Fruit fly (Drosophila melanogaster) Kc167 (cell line): ENCODE results near the gene GC2.

Experiments used
- Myc ChIP-seq: fragments of >200 bp; optimal IDR thresholded peaks from 2 replicates; lab custom pipeline; 2017; ENCODE audit warnings: missing external identifiers
- Sin3A ChIP-seq: fragments of >200 bp; optimal IDR thresholded peaks from 2 replicates; lab custom pipeline; 2018; ENCODE audit warnings: missing external identifiers
- h ChIP-seq: fragments of >200 bp; optimal IDR thresholded peaks from 3 replicates; lab custom pipeline; 2018; ENCODE audit warnings: missing external identifiers
- insv ChIP-seq: fragments of >200 bp; optimal IDR thresholded peaks from 3 replicates; lab custom pipeline; 2018; ENCODE audit warnings: missing external identifiers
- psq ChIP-seq: fragments of >200 bp; optimal IDR thresholded peaks from 2 replicates; lab custom pipeline; 2017; ENCODE audit warnings: missing external identifiers
- ttk ChIP-seq: sonication (Bioruptor generic); optimal IDR thresholded peaks from 2 replicates; lab custom pipeline; 2017; ENCODE audit warnings: missing external identifiers

DNA sequence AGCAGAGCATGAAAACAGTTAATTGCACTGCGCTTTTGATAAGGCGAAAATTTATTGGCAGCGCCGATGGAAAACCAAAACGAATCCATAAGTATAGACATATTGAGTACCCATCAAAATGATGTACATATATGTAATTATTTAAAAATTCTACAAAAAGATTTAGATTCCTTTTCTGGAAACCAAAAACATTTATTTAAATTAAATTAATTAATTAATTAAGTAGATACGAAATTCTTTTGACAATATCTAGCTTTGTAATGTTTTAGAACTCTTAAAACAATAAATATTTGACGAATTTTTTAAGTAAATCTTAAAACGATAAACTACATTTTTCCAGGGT lies 5.8 kb downstream of the GC2 start:
- TF ChIP-seq Myc (lab: Kevin White, UChicago): no peak
- TF ChIP-seq h (lab: Kevin White, UChicago): no peak
- TF ChIP-seq psq (lab: Kevin White, UChicago): no peak
- TF ChIP-seq Sin3A (lab: Kevin White, UChicago): no peak
- TF ChIP-seq insv: no peak
- no peak for TF ChIP-seq ttk
